Fruit fly (Drosophila melanogaster): ENCODE results near the gene CG1907.

CG1907 gene

dm6 chr3R:29617197-29617596 is 1.7 kb upstream of the CG1907 start (continued):
- TF ChIP-seq Meics (GFP tag; optimal IDR thresholded peaks at IDR 0.05) = peak; percentile 28

dm6 chr3R:29617709-29618212 is 1.1 kb upstream of the CG1907 start:
- TF ChIP-seq Med (GFP tag) (peak; percentile 61), sima (GFP tag; optimal IDR thresholded peaks at IDR 0.05) (no peak)

- peak; percentile 12 for TF ChIP-seq wek (GFP tag; optimal IDR thresholded peaks at IDR 0.05)
- TF ChIP-seq CG17802 (tag; optimal IDR thresholded peaks at IDR 0.05) = no peak
- TF ChIP-seq mirr (GFP tag; optimal IDR thresholded peaks at IDR 0.05) = peak; percentile 97
- peak; percentile 51 for TF ChIP-seq CG13296 (GFP tag; optimal IDR thresholded peaks at IDR 0.05)
- TF ChIP-seq phol (tag; optimal IDR thresholded peaks at IDR 0.05) = no peak
- no peak for TF ChIP-seq Atf6 (GFP tag; IDR thresholded peaks at IDR 0.05)
- TF ChIP-seq CG1602 (GFP tag; optimal IDR thresholded peaks at IDR 0.05) = no peak
- no peak for TF ChIP-seq CG4707 (GFP tag; optimal IDR thresholded peaks at IDR 0.05)
- no peak for TF ChIP-seq hkb (optimal IDR thresholded peaks at IDR 0.05)
- TF ChIP-seq hkb (GFP tag; IDR thresholded peaks at IDR 0.05) = no peak; the same call in 1 of the 2 replicates
- peak; percentile 26; the same call in 1 of the 2 replicates for TF ChIP-seq slbo (GFP tag; IDR thresholded peaks at IDR 0.05)
- TF ChIP-seq bcd (GFP tag; optimal IDR thresholded peaks at IDR 0.05) = no peak
- peak; percentile 85 for TF ChIP-seq grn (GFP tag; optimal IDR thresholded peaks at IDR 0.05)
- no peak for TF ChIP-seq D19B (GFP tag; optimal IDR thresholded peaks at IDR 0.05)
- no peak for TF ChIP-seq CG10959 (GFP tag; IDR thresholded peaks at IDR 0.05)
- peak; percentile 88 for TF ChIP-seq CG34376 (GFP tag; optimal IDR thresholded peaks at IDR 0.05)
- TF ChIP-seq CG9727 (GFP tag; optimal IDR thresholded peaks at IDR 0.05) = no peak
- TF ChIP-seq Dek (tag; optimal IDR thresholded peaks at IDR 0.05) = no peak
- TF ChIP-seq bigmax (GFP tag; optimal IDR thresholded peaks at IDR 0.05) = no peak
- TF ChIP-seq CG8388 (GFP tag; optimal IDR thresholded peaks at IDR 0.05) = peak; percentile 81
- no peak for TF ChIP-seq CrebB (tag; optimal IDR thresholded peaks at IDR 0.05)
- TF ChIP-seq zf30C (GFP tag; optimal IDR thresholded peaks at IDR 0.05) = no peak
- TF ChIP-seq CG6689 (GFP tag; IDR thresholded peaks at IDR 0.05) = no peak
- no peak for TF ChIP-seq CG8281 (tag; optimal IDR thresholded peaks at IDR 0.05)
- peak in 1 of 2 experiments; percentile 92 for TF ChIP-seq Hr78 (GFP tag; optimal IDR thresholded peaks at IDR 0.05)
- peak; percentile 72 for TF ChIP-seq sens (GFP tag)
- TF ChIP-seq ken (GFP tag; IDR thresholded peaks at IDR 0.05) = no peak
- no peak for TF ChIP-seq ERR (GFP tag; optimal IDR thresholded peaks at IDR 0.05)
- TF ChIP-seq BtbVII (GFP tag; optimal IDR thresholded peaks at IDR 0.05) = peak; percentile 55
- TF ChIP-seq CG12071 (GFP tag; optimal IDR thresholded peaks at IDR 0.05) = no peak
- no peak for TF ChIP-seq CG3847 (GFP tag; IDR thresholded peaks at IDR 0.05)
- no peak for TF ChIP-seq CG7357 (GFP tag; IDR thresholded peaks at IDR 0.05)
- no peak for TF ChIP-seq kni (GFP tag; optimal IDR thresholded peaks at IDR 0.05)
- no peak for TF ChIP-seq B-H2 (GFP tag; optimal IDR thresholded peaks at IDR 0.05)
- no peak for TF ChIP-seq CG7556 (GFP tag; optimal IDR thresholded peaks at IDR 0.05)
- TF ChIP-seq CG4730 (GFP tag; IDR thresholded peaks at IDR 0.05) = no peak
- no peak for TF ChIP-seq CG17912 (GFP tag; optimal IDR thresholded peaks at IDR 0.05)
- TF ChIP-seq chinmo (GFP tag; IDR thresholded peaks at IDR 0.05; ENCODE audit: partially characterized antibody) = peak; percentile 77; the same call in 1 of the 4 replicates
- TF ChIP-seq rib (GFP tag; IDR thresholded peaks at IDR 0.05) = peak; percentile 61; the same call in 1 of the 2 replicates
- TF ChIP-seq CG11504 (tag; optimal IDR thresholded peaks at IDR 0.05) = no peak
- no peak for TF ChIP-seq Trl (optimal IDR thresholded peaks at IDR 0.05)
- no peak for TF ChIP-seq Trl (GFP tag; optimal IDR thresholded peaks at IDR 0.05)
- no peak for TF ChIP-seq bbx (GFP tag; IDR thresholded peaks at IDR 0.05; ENCODE audit: partially characterized antibody)
These were observed 2.0 kb downstream of the CG1907 start for dm6 chr3R:29620712-29621479.
